Worm (Caenorhabditis elegans): ENCODE data around the gene wrt-2.

The wrt-2 gene

DNA sequence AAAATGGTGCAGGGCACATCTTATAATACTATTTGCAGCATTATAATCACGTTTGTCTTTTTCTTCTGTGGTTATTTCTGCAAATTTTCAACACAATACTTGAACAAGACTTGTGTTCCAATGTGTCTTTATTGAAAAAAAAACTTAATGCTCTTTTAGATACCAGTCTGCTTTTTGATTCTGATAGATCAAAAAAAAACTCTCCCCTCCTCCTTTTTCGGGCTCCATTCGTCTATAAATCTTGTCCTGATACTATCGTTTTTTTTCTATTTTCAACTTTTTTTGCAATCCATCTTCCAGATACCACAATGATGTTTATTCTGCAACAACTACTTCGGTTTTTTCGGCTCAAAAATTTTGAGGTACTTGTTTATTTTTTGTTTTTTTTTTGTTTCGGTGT lies 13.3 kb downstream of the wrt-2 start, which contains the start of gene twk-16 (continued):
- no peak for TF ChIP-seq ZK337.2 (GFP tag; IDR thresholded peaks at IDR 0.05)

DNA sequence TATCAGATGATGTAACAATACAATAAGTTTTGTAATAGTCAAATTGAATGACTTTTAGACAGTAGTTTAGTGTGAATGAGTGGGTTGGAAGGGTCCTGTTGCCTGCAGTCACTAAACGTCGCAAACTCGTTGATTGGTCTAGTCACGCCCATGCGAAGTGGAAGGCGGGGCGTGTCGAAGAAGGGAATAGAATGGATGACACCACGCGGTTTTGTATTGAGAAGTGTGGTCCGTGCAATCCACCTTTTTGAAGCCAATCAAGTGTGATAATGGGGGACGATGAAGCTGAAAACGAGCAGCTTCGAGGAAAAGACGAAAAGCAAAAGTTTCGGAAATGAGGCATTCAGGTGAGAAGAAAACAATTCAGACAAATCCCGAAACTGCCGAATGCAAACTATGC lies 23.8 kb downstream of the wrt-2 start, which contains the start of gene ceh-31:
TSS of gene ceh-31 (minus strand) at position 101 of the 400 bp plus-strand sequence.
- no peak for TF ChIP-seq ceh-20 (GFP tag; IDR thresholded peaks at IDR 0.05)
- TF ChIP-seq dve-1 (tag; optimal IDR thresholded peaks at IDR 0.05; ENCODE audit: insufficient read depth) = no peak
- no peak for TF ChIP-seq dmd-8 (GFP tag; IDR thresholded peaks at IDR 0.05)
- no peak for TF ChIP-seq saeg-2 (GFP tag; IDR thresholded peaks at IDR 0.05)
- TF ChIP-seq nhr-25 (tag; optimal IDR thresholded peaks at IDR 0.05; ENCODE audit: borderline replicate concordance, insufficient read depth) = no peak

DNA sequence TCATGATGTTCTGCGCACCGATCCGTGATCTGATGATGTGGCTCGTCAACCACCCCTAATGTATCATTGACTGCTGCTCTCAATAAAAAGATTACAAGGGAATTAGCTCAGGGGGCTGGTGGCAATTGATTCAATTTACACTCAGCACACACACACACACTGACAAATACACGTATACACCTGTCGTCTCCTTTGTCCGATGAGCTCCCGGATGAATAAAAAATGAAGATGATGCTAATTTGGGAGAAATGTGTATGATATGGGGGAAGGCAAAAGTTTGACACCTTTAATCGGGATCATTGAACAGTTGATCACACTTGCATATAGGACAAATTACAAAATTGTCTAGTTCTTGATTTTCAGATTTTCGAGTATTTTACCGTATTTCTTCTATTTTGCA lies 27.1 kb downstream of the wrt-2 start:
- TF ChIP-seq nhr-28 (tag; optimal IDR thresholded peaks at IDR 0.05) (no peak), mxl-3 (GFP tag; optimal IDR thresholded peaks at IDR 0.05) (no peak), vab-7 (GFP tag; IDR thresholded peaks at IDR 0.05) (no peak), unc-62 (GFP tag; optimal IDR thresholded peaks at IDR 0.05 in 1 of 2) (peak in 1 of 2 experiments; percentile 98), unc-62 (tag; optimal IDR thresholded peaks at IDR 0.05) (no peak), lin-38 (GFP tag; IDR thresholded peaks at IDR 0.05) (no peak)

DNA sequence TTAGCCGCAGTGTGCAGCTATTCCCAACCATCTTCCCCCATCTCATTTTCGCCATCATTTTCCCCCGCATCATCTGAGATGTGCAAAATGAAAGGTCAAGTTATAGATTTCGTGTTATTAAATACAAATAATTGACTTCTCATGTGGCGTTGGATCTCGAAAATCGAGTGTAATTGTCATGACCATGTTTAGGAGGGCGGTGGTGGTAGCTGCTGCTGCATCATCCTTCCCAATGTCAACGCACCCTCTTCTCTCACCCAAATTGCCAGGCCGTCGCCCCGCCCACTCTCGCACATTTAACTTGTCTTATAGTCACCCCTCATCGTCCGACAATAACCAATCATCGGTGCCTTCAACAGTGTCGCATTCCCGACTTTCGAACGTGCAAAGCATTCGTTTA lies 30.9 kb downstream of the wrt-2 start, which contains the start of gene ceh-30:
TSS of gene ceh-30 (plus strand) at position 301 of the 400 bp plus-strand sequence.
- TF ChIP-seq lin-15B (tag; optimal IDR thresholded peaks at IDR 0.05) = no peak
- peak; percentile 29; the same call in 1 of the 2 replicates for TF ChIP-seq set-16 (GFP tag; IDR thresholded peaks at IDR 0.05)
- TF ChIP-seq skn-1 (tag; optimal IDR thresholded peaks at IDR 0.05) = no peak
- no peak for TF ChIP-seq T20F7.1 (GFP tag; optimal IDR thresholded peaks at IDR 0.05)

DNA sequence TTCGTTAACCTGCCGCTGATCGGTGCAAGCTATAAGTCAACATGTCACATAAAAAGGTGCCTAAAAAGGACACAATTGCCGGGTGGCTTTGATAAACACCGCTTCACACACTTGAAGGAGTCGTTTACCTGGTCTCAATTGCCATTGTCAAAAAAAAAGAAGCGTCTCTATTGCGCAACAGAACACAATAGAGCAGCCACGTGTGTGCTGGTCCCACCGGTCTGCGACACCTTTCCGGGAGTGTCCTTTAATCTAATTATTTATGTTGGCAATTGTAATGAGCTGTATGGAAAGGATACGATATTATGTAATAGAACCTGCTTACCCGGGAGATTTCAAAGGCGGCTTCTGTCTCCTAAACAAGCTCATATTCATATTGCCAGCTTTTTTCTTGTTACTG lies 32.5 kb downstream of the wrt-2 start:
- TF ChIP-seq mdt-29 (GFP tag; IDR thresholded peaks at IDR 0.05) (no peak), nhr-102 (tag; optimal IDR thresholded peaks at IDR 0.05) (no peak), php-3 (GFP tag; IDR thresholded peaks at IDR 0.05) (no peak), spr-1 (tag; optimal IDR thresholded peaks at IDR 0.05) (no peak), Y5F2A.4 (GFP tag; optimal IDR thresholded peaks at IDR 0.05) (no peak), nhr-111 (GFP tag; optimal IDR thresholded peaks at IDR 0.05) (no peak), nhr-28 (tag; optimal IDR thresholded peaks at IDR 0.05) (no peak), Y75B8A.6 (GFP tag; IDR thresholded peaks at IDR 0.05) (no peak), daf-8 (GFP tag; IDR thresholded peaks at IDR 0.05) (no peak), arid-1 (GFP tag; conservative IDR thresholded peaks at IDR 0.05) (no peak), nhr-25 (tag; optimal IDR thresholded peaks at IDR 0.05; ENCODE audit: borderline replicate concordance, insufficient read depth) (no peak), mxl-3 (GFP tag; optimal IDR thresholded peaks at IDR 0.05) (no peak), Y105C5A.15 (GFP tag; IDR thresholded peaks at IDR 0.05) (no peak), tag-97 (GFP tag; IDR thresholded peaks at IDR 0.05) (no peak), zip-2 (tag; optimal IDR thresholded peaks at IDR 0.05) (no peak), egl-43 (GFP tag; IDR thresholded peaks at IDR 0.05) (no peak), lin-29 (GFP tag; IDR thresholded peaks at IDR 0.05) (no peak)

DNA sequence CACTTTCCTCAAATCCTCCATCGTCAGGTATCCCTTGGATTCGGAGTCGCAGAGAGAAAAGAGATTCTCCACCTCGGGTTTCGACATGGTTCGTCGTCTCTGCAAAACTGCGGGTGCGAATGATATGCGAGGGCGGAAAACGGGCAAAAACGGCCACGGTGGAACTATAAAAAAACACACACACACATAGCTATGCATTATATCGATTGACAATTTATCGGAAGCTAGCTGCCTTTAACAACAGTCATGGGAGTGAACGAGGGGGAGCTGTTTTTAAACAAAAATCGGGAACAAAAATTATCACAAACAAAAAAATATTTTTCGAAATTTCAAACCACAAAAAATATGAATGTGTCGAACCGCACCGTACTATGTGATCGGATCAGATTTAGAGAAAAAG lies 34.9 kb downstream of the wrt-2 start, which contains the start of gene rsef-1:
TSS of gene rsef-1 (minus strand) at position 101 of the 400 bp plus-strand sequence.
- TF ChIP-seq nhr-76 (tag; optimal IDR thresholded peaks at IDR 0.05) (no peak), D1046.2 (GFP tag; IDR thresholded peaks at IDR 0.05) (no peak), skn-1 (tag; optimal IDR thresholded peaks at IDR 0.05) (no peak), rbr-2 (tag; optimal IDR thresholded peaks at IDR 0.05) (no peak), madf-9 (GFP tag; conservative IDR thresholded peaks at IDR 0.05) (no peak), jun-1 (tag; optimal IDR thresholded peaks at IDR 0.05) (no peak), zip-11 (GFP tag; IDR thresholded peaks at IDR 0.05) (no peak), zfp-3 (GFP tag; conservative IDR thresholded peaks at IDR 0.05) (no peak)

Measured in whole organism, L4 larva.